Worm (Caenorhabditis elegans) whole organism, L2 larva: ENCODE results near the gene mlt-10.

Experiments
- aly-2 ChIP-seq: fragments of 150-350 bp; optimal IDR thresholded peaks from 2 replicates; lab custom pipeline; 2014; ENCODE audit warnings: missing biosample characterization, missing genetic modification characterization
- nhr-77 ChIP-seq: fragments of 150-350 bp; optimal IDR thresholded peaks from 2 replicates; lab custom pipeline; 2014; ENCODE audit warnings: missing biosample characterization, missing genetic modification characterization
- zag-1 ChIP-seq: fragments of 150-350 bp; optimal IDR thresholded peaks from 2 replicates; lab custom pipeline; 2014; ENCODE audit warnings: missing biosample characterization, missing genetic modification characterization

ce11 chrII:572010-572409 lies 25.5 kb downstream of the mlt-10 start, which contains the start of gene mlt-8:
- TF ChIP-seq aly-2 (tag; lab: Kevin White, UChicago) (no peak), nhr-77 (tag; lab: Kevin White, UChicago) (no peak), zag-1 (tag; lab: Kevin White, UChicago) (no peak)
